Worm (Caenorhabditis elegans) whole organism, mixed stage, embryonic: ENCODE measurements around the gene amx-1.

ENCODE experiments used
- M03D4.4 ChIP-seq: sonication (generic microtip); optimal IDR thresholded peaks from 2 replicates; lab custom pipeline; 2017; ENCODE audit warnings: mild to moderate bottlenecking, missing genetic modification characterization, missing compliant biosample characterization
- bed-3 ChIP-seq: fragments of 200-800 bp; sonication (Bioruptor generic); optimal IDR thresholded peaks from 3 replicates; lab custom pipeline; 2018; ENCODE audit warnings: mild to moderate bottlenecking, missing genetic modification characterization, moderate library complexity, missing compliant biosample characterization
- ceh-39 ChIP-seq: fragments of 150-350 bp; optimal IDR thresholded peaks from 2 replicates; lab custom pipeline; 2014; ENCODE audit warnings: missing biosample characterization, missing genetic modification characterization
- ceh-43 ChIP-seq: fragments of 200-800 bp; sonication (Bioruptor generic); optimal IDR thresholded peaks from 2 replicates; lab custom pipeline; 2018; ENCODE audit warnings: mild to moderate bottlenecking, missing genetic modification characterization, moderate library complexity, missing compliant biosample characterization
- ceh-83 ChIP-seq: fragments of 200-800 bp; sonication (Bioruptor generic); optimal IDR thresholded peaks from 2 replicates; lab custom pipeline; 2018; ENCODE audit warnings: mild to moderate bottlenecking, missing genetic modification characterization, missing compliant biosample characterization
- ces-1 ChIP-seq: fragments of 150-350 bp; optimal IDR thresholded peaks from 2 replicates; lab custom pipeline; 2014; ENCODE audit warnings: missing biosample characterization, missing genetic modification reagents, missing genetic modification characterization
- flh-1 ChIP-seq: fragments of 200-800 bp; sonication (Bioruptor generic); optimal IDR thresholded peaks from 2 replicates; lab custom pipeline; 2018; ENCODE audit warnings: mild to moderate bottlenecking, missing genetic modification characterization, moderate library complexity, missing compliant biosample characterization
- ham-2 ChIP-seq: fragments of 200-800 bp; sonication (Bioruptor generic); optimal IDR thresholded peaks from 2 replicates; lab custom pipeline; 2018; ENCODE audit warnings: mild to moderate bottlenecking, missing genetic modification characterization, missing compliant biosample characterization
- hlh-1 ChIP-seq: fragments of 150-350 bp; optimal IDR thresholded peaks from 2 replicates; lab custom pipeline; 2014; ENCODE audit warnings: missing biosample characterization, missing genetic modification reagents, missing genetic modification characterization
- lin-13 ChIP-seq: fragments of 150-350 bp; optimal IDR thresholded peaks from 2 replicates; lab custom pipeline; 2014; ENCODE audit warnings: missing biosample characterization, missing genetic modification characterization
- lsy-2 ChIP-seq: fragments of 150-350 bp; optimal IDR thresholded peaks from 2 replicates; lab custom pipeline; 2014; ENCODE audit warnings: missing biosample characterization, missing genetic modification characterization
- mab-5 ChIP-seq: fragments of 150-350 bp; optimal IDR thresholded peaks from 2 replicates; lab custom pipeline; 2014; ENCODE audit warnings: missing biosample characterization, missing genetic modification characterization
- mep-1 ChIP-seq: fragments of 150-350 bp; optimal IDR thresholded peaks from 2 replicates; lab custom pipeline; 2017; ENCODE audit warnings: missing biosample characterization, missing genetic modification reagents, missing genetic modification characterization, inconsistent platforms
- mls-2 ChIP-seq: sonication (generic microtip); optimal IDR thresholded peaks from 2 replicates; lab custom pipeline; 2016; ENCODE audit warnings: mild to moderate bottlenecking, missing genetic modification characterization, moderate library complexity, missing compliant biosample characterization
- nhr-12 ChIP-seq: fragments of 150-350 bp; optimal IDR thresholded peaks from 2 replicates; lab custom pipeline; 2014; ENCODE audit warnings: missing biosample characterization, missing genetic modification characterization
- nhr-2 ChIP-seq: fragments of 150-350 bp; optimal IDR thresholded peaks from 2 replicates; lab custom pipeline; 2014; ENCODE audit warnings: missing biosample characterization, missing genetic modification characterization
- nhr-237 ChIP-seq: fragments of 150-350 bp; optimal IDR thresholded peaks from 2 replicates; lab custom pipeline; 2014; ENCODE audit warnings: missing biosample characterization, missing genetic modification characterization
- nhr-28 ChIP-seq: fragments of 150-350 bp; optimal IDR thresholded peaks from 2 replicates; lab custom pipeline; 2014; ENCODE audit warnings: missing biosample characterization, missing genetic modification characterization
- nhr-76 ChIP-seq: sonication (generic microtip); optimal IDR thresholded peaks from 2 replicates; lab custom pipeline; 2017; ENCODE audit warnings: missing biosample characterization, missing genetic modification characterization
- pha-4 ChIP-seq: fragments of 150-350 bp; optimal IDR thresholded peaks from 2 replicates; lab custom pipeline; 2018; ENCODE audit warnings: missing biosample characterization, missing genetic modification reagents, missing genetic modification characterization
- sem-2 ChIP-seq: fragments of 200-800 bp; sonication (Bioruptor generic); optimal IDR thresholded peaks from 2 replicates; lab custom pipeline; 2018; ENCODE audit warnings: mild to moderate bottlenecking, missing genetic modification characterization, missing compliant biosample characterization
- snpc-4 ChIP-seq: fragments of 150-350 bp; optimal IDR thresholded peaks from 2 replicates; lab custom pipeline; 2014; ENCODE audit warnings: missing biosample characterization, missing genetic modification characterization
- sptf-1 ChIP-seq: sonication (generic microtip); optimal IDR thresholded peaks from 2 replicates; lab custom pipeline; 2017; ENCODE audit warnings: mild to moderate bottlenecking, missing genetic modification characterization, moderate library complexity, missing compliant biosample characterization
- tbx-8 ChIP-seq: fragments of 200-800 bp; sonication (Bioruptor generic); optimal IDR thresholded peaks from 2 replicates; lab custom pipeline; 2018; ENCODE audit warnings: mild to moderate bottlenecking, missing genetic modification characterization, moderate library complexity, missing compliant biosample characterization
- unc-120 ChIP-seq: sonication (generic microtip); optimal IDR thresholded peaks from 2 replicates; lab custom pipeline; 2017; ENCODE audit warnings: missing genetic modification characterization, missing compliant biosample characterization; ENCODE audit not compliant: poor library complexity, severe bottlenecking
- unc-39 ChIP-seq: fragments of 150-350 bp; optimal IDR thresholded peaks from 2 replicates; lab custom pipeline; 2014; ENCODE audit warnings: missing biosample characterization, missing genetic modification characterization
- unc-62 ChIP-seq: fragments of 150-350 bp; optimal IDR thresholded peaks from 2 replicates; lab custom pipeline; 2014; ENCODE audit warnings: missing biosample characterization, missing genetic modification reagents, missing genetic modification characterization
- zip-8 ChIP-seq: fragments of 150-350 bp; optimal IDR thresholded peaks from 2 replicates; lab custom pipeline; 2014; ENCODE audit warnings: missing biosample characterization, missing genetic modification characterization
- ztf-11 ChIP-seq: fragments of 150-350 bp; optimal IDR thresholded peaks from 2 replicates; lab custom pipeline; 2014; ENCODE audit warnings: missing biosample characterization, missing genetic modification characterization

amx-1 gene

ce11 chrIII:3867937-3868929 is 46.0 kb downstream of the amx-1 start:
- TF ChIP-seq lsy-2 (tag; lab: Kevin White, UChicago): no peak
- TF ChIP-seq zip-8 (tag; lab: Kevin White, UChicago): no peak
- TF ChIP-seq pha-4 (tag; lab: Kevin White, UChicago): no peak
- TF ChIP-seq ceh-39 (tag; lab: Kevin White, UChicago): no peak
- no peak for TF ChIP-seq ham-2 (GFP tag; lab: Kevin White, UChicago)
- no peak for TF ChIP-seq mls-2 (tag; lab: Kevin White, UChicago)
- no peak for TF ChIP-seq nhr-76 (tag; lab: Kevin White, UChicago)
- TF ChIP-seq ceh-43 (GFP tag; lab: Kevin White, UChicago): no peak
- TF ChIP-seq unc-39 (tag; lab: Kevin White, UChicago): no peak
- TF ChIP-seq nhr-2 (tag; lab: Kevin White, UChicago): no peak
- no peak for TF ChIP-seq mep-1 (tag; lab: Kevin White, UChicago)
- no peak for TF ChIP-seq hlh-1 (tag; lab: Kevin White, UChicago)
- no peak for TF ChIP-seq flh-1
- no peak for TF ChIP-seq sptf-1
- no peak for TF ChIP-seq tbx-8 (GFP tag; lab: Kevin White, UChicago)
- TF ChIP-seq sem-2 (GFP tag; lab: Kevin White, UChicago): no peak
- TF ChIP-seq unc-120 (tag; lab: Kevin White, UChicago): no peak

DNA sequence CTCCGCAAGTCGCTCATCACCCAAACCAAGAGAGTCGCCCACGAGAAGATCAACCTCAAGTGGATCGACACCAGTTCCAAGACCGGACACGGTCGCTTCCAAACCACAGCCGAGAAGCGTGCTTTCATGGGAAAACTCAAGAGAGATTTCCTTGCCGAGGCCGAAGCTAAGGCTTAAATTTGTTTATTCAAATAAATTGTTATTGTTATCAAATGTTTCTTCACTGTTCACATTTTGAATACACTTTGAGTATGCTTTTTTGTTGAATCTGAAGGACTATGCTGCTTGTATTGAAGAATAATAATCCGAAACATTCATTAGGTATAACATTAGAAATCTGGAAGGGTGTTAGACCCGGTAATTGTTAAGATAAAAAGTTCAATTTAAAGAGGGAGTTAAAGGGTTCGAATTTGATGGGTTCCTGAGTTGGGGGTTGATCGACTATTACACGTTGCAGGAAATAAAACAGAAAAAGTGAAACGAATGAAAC is 47.1 kb downstream of the amx-1 start:
- TF ChIP-seq unc-39 (tag; lab: Kevin White, UChicago) (peak; percentile 30), unc-62 (GFP tag; lab: Kevin White, UChicago) (no peak), ceh-39 (tag; lab: Kevin White, UChicago) (no peak)

- TF ChIP-seq lin-13 (tag; lab: Kevin White, UChicago): no peak
- peak; percentile 100 for TF ChIP-seq nhr-2 (tag; lab: Kevin White, UChicago)
- TF ChIP-seq zip-8 (tag; lab: Kevin White, UChicago): peak; percentile 79
Measured at ce11 chrIII:3871763-3872486, 49.7 kb downstream of the amx-1 start.

DNA sequence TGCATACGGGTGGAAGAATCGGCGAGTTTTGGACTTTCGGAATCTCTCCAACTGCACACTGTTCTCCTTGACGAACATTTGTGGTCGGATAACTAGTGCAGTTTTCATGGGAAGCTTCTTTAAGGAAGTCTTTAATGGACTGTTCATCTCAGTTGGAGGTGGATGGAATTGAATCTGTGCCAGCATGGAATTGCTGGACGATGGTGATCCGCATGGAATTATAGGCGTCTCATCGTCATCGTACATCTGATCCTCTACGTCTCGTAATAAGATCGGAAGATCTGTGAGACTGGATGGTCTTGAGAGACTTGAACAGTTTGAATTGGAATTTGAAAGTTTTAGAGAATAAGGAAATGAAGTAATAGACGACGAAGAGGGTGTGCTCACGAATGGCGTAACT is 50.8 kb downstream of the amx-1 start:
- TF ChIP-seq snpc-4 (tag; lab: Kevin White, UChicago): no peak
- TF ChIP-seq nhr-76 (tag; lab: Kevin White, UChicago): no peak
- no peak for TF ChIP-seq ceh-43 (GFP tag; lab: Kevin White, UChicago)
- no peak for TF ChIP-seq ceh-83 (GFP tag; lab: Kevin White, UChicago)
- no peak for TF ChIP-seq nhr-28 (tag; lab: Kevin White, UChicago)
- TF ChIP-seq unc-39 (tag; lab: Kevin White, UChicago): no peak
- no peak for TF ChIP-seq zip-8 (tag; lab: Kevin White, UChicago)
- no peak for TF ChIP-seq bed-3 (GFP tag; lab: Kevin White, UChicago)
- no peak for TF ChIP-seq M03D4.4 (tag; lab: Kevin White, UChicago)
- TF ChIP-seq lsy-2 (tag; lab: Kevin White, UChicago): no peak
- no peak for TF ChIP-seq nhr-237
- no peak for TF ChIP-seq sptf-1
- TF ChIP-seq sem-2 (GFP tag; lab: Kevin White, UChicago): no peak
- no peak for TF ChIP-seq ztf-11
- no peak for TF ChIP-seq mab-5 (tag; lab: Kevin White, UChicago)
- TF ChIP-seq nhr-12 (tag; lab: Kevin White, UChicago): no peak
- TF ChIP-seq ces-1 (GFP tag; lab: Kevin White, UChicago): no peak
- no peak for TF ChIP-seq unc-62 (GFP tag; lab: Kevin White, UChicago)
